Fruit fly (Drosophila melanogaster) whole organism, prepupa: ENCODE results near the gene CG5455.

Source experiments
- CG16779 ChIP-seq: fragments of 200-800 bp; sonication (Bioruptor generic); optimal IDR thresholded peaks from 3 replicates; lab custom pipeline; 2017; ENCODE audit warnings: missing biosample characterization, mild to moderate bottlenecking, missing genetic modification characterization
- CG34406 ChIP-seq: fragments of 200-800 bp; sonication (Bioruptor generic); optimal IDR thresholded peaks from 3 replicates; lab custom pipeline; 2016; ENCODE audit warnings: missing biosample characterization, missing genetic modification characterization
- Hr38 ChIP-seq: sonication (Bioruptor generic); optimal IDR thresholded peaks from 2 replicates; lab custom pipeline; 2016; ENCODE audit warnings: missing biosample characterization, missing genetic modification characterization
- Hr39 ChIP-seq: fragments of 200-800 bp; sonication (Bioruptor generic); optimal IDR thresholded peaks from 2 replicates; lab custom pipeline; 2016; ENCODE audit warnings: missing biosample characterization, missing genetic modification characterization
- cyc ChIP-seq: fragments of 200-800 bp; sonication (Bioruptor generic); optimal IDR thresholded peaks from 3 replicates; lab custom pipeline; 2016; ENCODE audit warnings: missing biosample characterization, missing genetic modification characterization
- dac ChIP-seq: fragments of 200-800 bp; sonication (Bioruptor generic); optimal IDR thresholded peaks from 2 replicates; lab custom pipeline; 2017; ENCODE audit warnings: missing biosample characterization, mild to moderate bottlenecking, missing genetic modification characterization
- eg ChIP-seq: fragments of 200-800 bp; sonication (Bioruptor generic); IDR thresholded peaks from 3 replicates; pipeline ENCODE4 v1.3.6; 2022; ENCODE audit warnings: missing biosample characterization, missing genetic modification characterization
- esn ChIP-seq: fragments of 200-800 bp; sonication (Bioruptor generic); optimal IDR thresholded peaks from 2 replicates; lab custom pipeline; 2016; ENCODE audit warnings: missing biosample characterization, mild to moderate bottlenecking, missing genetic modification characterization, moderate library complexity
- net ChIP-seq: fragments of 200-800 bp; sonication (Bioruptor generic); optimal IDR thresholded peaks from 3 replicates; lab custom pipeline; 2016; ENCODE audit warnings: missing biosample characterization, missing genetic modification characterization
- pdm3 ChIP-seq: fragments of 200-800 bp; sonication (Bioruptor generic); optimal IDR thresholded peaks from 3 replicates; lab custom pipeline; 2016; ENCODE audit warnings: missing biosample characterization, missing genetic modification characterization

dm6 chr3R:26443875-26444511, 17.3 kb upstream of the CG5455 start:
- peak; percentile 61 for TF ChIP-seq eg
- TF ChIP-seq cyc = no peak
- no peak for TF ChIP-seq CG34406 (GFP tag; lab: Kevin White, UChicago)
- no peak for TF ChIP-seq esn
- no peak for TF ChIP-seq net (GFP tag; lab: Kevin White, UChicago)
- no peak for TF ChIP-seq pdm3 (GFP tag; lab: Kevin White, UChicago)
- no peak for TF ChIP-seq Hr39 (GFP tag; lab: Kevin White, UChicago)
- TF ChIP-seq Hr38 (GFP tag; lab: Kevin White, UChicago) = no peak
- TF ChIP-seq dac (GFP tag; lab: Kevin White, UChicago) = no peak
- TF ChIP-seq CG16779 (tag; lab: Kevin White, UChicago) = no peak
